Fruit fly (Drosophila melanogaster) whole organism, embryonic: ENCODE measurements around the gene bero.

ENCODE experiments used
- Asciz ChIP-seq: fragments of 200-800 bp; sonication (Bioruptor generic); optimal IDR thresholded peaks from 2 replicates; lab custom pipeline; 2017; ENCODE audit warnings: missing biosample characterization, mild to moderate bottlenecking, missing genetic modification characterization, missing genetic modification reagents
- Awh ChIP-seq: fragments of 200-800 bp; sonication (Bioruptor generic); IDR thresholded peaks from 2 replicates; pipeline ENCODE4, ENCODE4 v1.3.6; 2022; ENCODE audit warnings: missing biosample characterization, missing genetic modification characterization
- CG10462 ChIP-seq: fragments of 200-800 bp; sonication (Bioruptor generic); optimal IDR thresholded peaks from 2 replicates; lab custom pipeline; 2016; ENCODE audit warnings: missing biosample characterization, missing genetic modification characterization
- CG11456 ChIP-seq: fragments of 200-800 bp; sonication (Bioruptor generic); IDR thresholded peaks from 3 replicates; pipeline ENCODE4 v1.3.6; 2022; ENCODE audit warnings: missing biosample characterization, missing genetic modification characterization
- CG13296 ChIP-seq: fragments of 200-800 bp; sonication (Bioruptor generic); optimal IDR thresholded peaks from 3 replicates; lab custom pipeline; 2018; ENCODE audit warnings: missing biosample characterization, mild to moderate bottlenecking, missing genetic modification characterization
- CG13624 ChIP-seq: fragments of 200-800 bp; sonication (Bioruptor generic); optimal IDR thresholded peaks from 2 replicates; lab custom pipeline; 2016; ENCODE audit warnings: missing biosample characterization, missing genetic modification characterization
- CG1603 ChIP-seq: fragments of 200-800 bp; sonication (Bioruptor generic); optimal IDR thresholded peaks from 2 replicates; lab custom pipeline; 2019; ENCODE audit warnings: missing biosample characterization, mild to moderate bottlenecking, missing genetic modification characterization, moderate library complexity
- CG17568 ChIP-seq: fragments of 200-800 bp; sonication (Bioruptor generic); optimal IDR thresholded peaks from 2 replicates; lab custom pipeline; 2018; ENCODE audit warnings: missing biosample characterization, mild to moderate bottlenecking, missing genetic modification characterization, moderate library complexity
- CG17612 ChIP-seq: fragments of 200-800 bp; sonication (Bioruptor generic); IDR thresholded peaks from 2 replicates; pipeline ENCODE4 v1.3.6; 2022; ENCODE audit warnings: missing biosample characterization, missing genetic modification characterization
- CG30020 ChIP-seq: fragments of 200-800 bp; optimal IDR thresholded peaks from 2 replicates; lab custom pipeline; 2019; ENCODE audit warnings: missing biosample characterization, mild to moderate bottlenecking, missing genetic modification characterization, moderate library complexity
- CG33213 ChIP-seq: fragments of 200-800 bp; sonication (Bioruptor generic); optimal IDR thresholded peaks from 3 replicates; lab custom pipeline; 2016; ENCODE audit warnings: missing biosample characterization, missing genetic modification characterization
- CG43689 ChIP-seq: fragments of 200-800 bp; sonication (Bioruptor generic); IDR thresholded peaks from 2 replicates; pipeline ENCODE4 v1.3.6; 2022; ENCODE audit warnings: missing biosample characterization, missing genetic modification characterization
- CG6689 ChIP-seq: fragments of 200-800 bp; sonication (Bioruptor generic); IDR thresholded peaks from 2 replicates; pipeline ENCODE4 v1.3.6; 2022; ENCODE audit warnings: missing biosample characterization, missing genetic modification characterization
- CG6765 ChIP-seq: fragments of 200-800 bp; sonication (Bioruptor generic); optimal IDR thresholded peaks from 3 replicates; lab custom pipeline; 2017; ENCODE audit warnings: missing biosample characterization, mild to moderate bottlenecking, missing genetic modification characterization
- CG7357 ChIP-seq: fragments of 200-800 bp; sonication (Bioruptor generic); IDR thresholded peaks from 3 replicates; pipeline ENCODE4 v1.3.6; 2022; ENCODE audit warnings: missing biosample characterization, missing genetic modification characterization
- Dbx ChIP-seq: fragments of 200-800 bp; sonication (Bioruptor generic); IDR thresholded peaks from 3 replicates; pipeline ENCODE4 v1.3.6; 2022; ENCODE audit warnings: missing biosample characterization, missing genetic modification characterization
- Drgx ChIP-seq: fragments of 200-800 bp; sonication (Bioruptor generic); IDR thresholded peaks from 2 replicates; pipeline ENCODE4 v1.3.6; 2022; ENCODE audit warnings: missing biosample characterization, missing genetic modification characterization
- Ets65A ChIP-seq: fragments of 200-800 bp; sonication (Bioruptor generic); peaks from one replicate; lab custom pipeline; 2016; ENCODE audit warnings: missing biosample characterization, missing genetic modification characterization
- Fer1 ChIP-seq: fragments of 200-800 bp; sonication (Bioruptor generic); optimal IDR thresholded peaks from 2 replicates; lab custom pipeline; 2017; ENCODE audit warnings: missing biosample characterization, mild to moderate bottlenecking, missing genetic modification characterization
- MBD-R2 ChIP-seq: fragments of 200-800 bp; sonication (Bioruptor generic); IDR thresholded peaks from 2 replicates; pipeline ENCODE4 v1.3.6; 2022; ENCODE audit warnings: missing biosample characterization, missing genetic modification characterization
- Max ChIP-seq: fragments of 200-800 bp; sonication (Bioruptor generic); optimal IDR thresholded peaks from 2 replicates; lab custom pipeline; 2016; ENCODE audit warnings: missing biosample characterization, mild to moderate bottlenecking, missing genetic modification characterization
- Myb ChIP-seq: fragments of 200-800 bp; sonication (Bioruptor generic); optimal IDR thresholded peaks from 2 replicates; lab custom pipeline; 2016; ENCODE audit warnings: missing biosample characterization, missing genetic modification characterization
- Nf-YA ChIP-seq: fragments of 200-800 bp; sonication (Bioruptor generic); IDR thresholded peaks from 2 replicates; pipeline ENCODE4 v1.3.6; 2022; ENCODE audit warnings: missing biosample characterization, missing genetic modification characterization
- NfI ChIP-seq: fragments of 200-800 bp; sonication (Bioruptor generic); optimal IDR thresholded peaks from 3 replicates; lab custom pipeline; 2018; ENCODE audit warnings: missing biosample characterization, mild to moderate bottlenecking, missing genetic modification characterization, moderate library complexity
- Oaz ChIP-seq: fragments of 200-800 bp; sonication (Bioruptor generic); IDR thresholded peaks from 2 replicates; pipeline ENCODE4 v1.3.6; 2022; ENCODE audit warnings: missing biosample characterization, missing genetic modification characterization
- Ravus ChIP-seq: fragments of 200-800 bp; sonication (Bioruptor generic); IDR thresholded peaks from 2 replicates; pipeline ENCODE4 v1.3.6; 2022; ENCODE audit warnings: missing biosample characterization, missing genetic modification characterization
- Sox102F ChIP-seq: fragments of 200-800 bp; sonication (Bioruptor generic); optimal IDR thresholded peaks from 2 replicates; lab custom pipeline; 2018; ENCODE audit warnings: missing biosample characterization, mild to moderate bottlenecking, missing genetic modification characterization, moderate library complexity
- Spps ChIP-seq: fragments of 200-800 bp; sonication (Bioruptor generic); optimal IDR thresholded peaks from 2 replicates; lab custom pipeline; 2018; ENCODE audit warnings: missing biosample characterization, mild to moderate bottlenecking, missing genetic modification characterization
- amos ChIP-seq: fragments of 200-800 bp; sonication (Bioruptor generic); IDR thresholded peaks from 2 replicates; pipeline ENCODE4 v1.3.6; 2022; ENCODE audit warnings: missing biosample characterization, missing genetic modification characterization; ENCODE audit not compliant: partially characterized antibody
- ato ChIP-seq: fragments of 200-800 bp; sonication (Bioruptor generic); IDR thresholded peaks from 2 replicates; pipeline ENCODE4 v1.3.6; 2022; ENCODE audit warnings: missing biosample characterization, missing genetic modification characterization; ENCODE audit not compliant: partially characterized antibody
- btn ChIP-seq: fragments of 200-800 bp; sonication (Bioruptor generic); optimal IDR thresholded peaks from 2 replicates; lab custom pipeline; 2016; ENCODE audit warnings: missing biosample characterization, missing genetic modification characterization
- chif ChIP-seq, 2 experiments: fragments of 200-800 bp; sonication (Bioruptor generic); optimal IDR thresholded peaks; 3 replicates each; lab custom pipeline; 2016; ENCODE audit warnings: missing biosample characterization in 2 of 2, missing genetic modification characterization in 2 of 2
- chinmo ChIP-seq: fragments of 200-800 bp; sonication (Bioruptor generic); IDR thresholded peaks from 4 replicates; pipeline ENCODE4 v1.3.6; 2022; ENCODE audit warnings: missing biosample characterization, missing genetic modification characterization; ENCODE audit not compliant: partially characterized antibody
- danr ChIP-seq: fragments of 200-800 bp; sonication (Bioruptor generic); IDR thresholded peaks from 2 replicates; pipeline ENCODE4 v1.3.6; 2022; ENCODE audit warnings: missing biosample characterization, missing genetic modification characterization
- dm ChIP-seq: fragments of 200-800 bp; sonication (Bioruptor generic); optimal IDR thresholded peaks from 3 replicates; lab custom pipeline; 2016; ENCODE audit warnings: missing biosample characterization, missing genetic modification characterization
- dpn ChIP-seq, 2 experiments: fragments of 200-800 bp; sonication (Bioruptor generic); optimal IDR thresholded peaks; 3 replicates each; lab custom pipeline; 2016; ENCODE audit warnings: missing biosample characterization in 2 of 2, missing genetic modification characterization in 2 of 2
- dysf ChIP-seq: fragments of 200-800 bp; sonication (Bioruptor generic); IDR thresholded peaks from 3 replicates; pipeline ENCODE4 v1.3.6; 2022; ENCODE audit warnings: missing biosample characterization, missing genetic modification characterization
- gce ChIP-seq: fragments of 200-800 bp; sonication (Bioruptor generic); IDR thresholded peaks from 3 replicates; pipeline ENCODE4 v1.3.6; 2022; ENCODE audit warnings: missing biosample characterization, missing genetic modification characterization
- gt ChIP-seq: fragments of 200-800 bp; sonication (Bioruptor generic); IDR thresholded peaks from 2 replicates; pipeline ENCODE4 v1.3.6; 2022; ENCODE audit warnings: missing biosample characterization, missing genetic modification characterization
- h ChIP-seq: fragments of >200 bp; optimal IDR thresholded peaks from 2 replicates; lab custom pipeline; 2017
- hkb ChIP-seq, 2 experiments: fragments of 200-800 bp in 1 of 2; fragments of >200 bp in 1 of 2; sonication (Bioruptor generic) in 1 of 2; IDR thresholded peaks in 1 of 2; optimal IDR thresholded peaks in 1 of 2; 2 replicates each; pipeline versions ENCODE4 v1.3.6 to Lab custom; 2017 to 2022; ENCODE audit warnings: missing biosample characterization in 1 of 2, missing genetic modification characterization in 1 of 2
- kah ChIP-seq: fragments of 200-800 bp; sonication (Bioruptor generic); optimal IDR thresholded peaks from 2 replicates; lab custom pipeline; 2018; ENCODE audit warnings: missing biosample characterization, mild to moderate bottlenecking, missing genetic modification characterization
- maf-S ChIP-seq: fragments of 200-800 bp; sonication (Bioruptor generic); optimal IDR thresholded peaks from 2 replicates; lab custom pipeline; 2016; ENCODE audit warnings: missing biosample characterization, missing genetic modification characterization
- odd ChIP-seq: fragments of 200-800 bp; sonication (Bioruptor generic); optimal IDR thresholded peaks from 2 replicates; lab custom pipeline; 2017; ENCODE audit warnings: missing biosample characterization, mild to moderate bottlenecking, missing genetic modification characterization
- row ChIP-seq: fragments of 200-800 bp; sonication (Bioruptor generic); IDR thresholded peaks from 3 replicates; pipeline ENCODE4 v1.3.6; 2022; ENCODE audit warnings: missing biosample characterization, missing genetic modification characterization
- scrt ChIP-seq: fragments of 200-800 bp; sonication (Bioruptor generic); optimal IDR thresholded peaks from 2 replicates; lab custom pipeline; 2018; ENCODE audit warnings: missing biosample characterization, mild to moderate bottlenecking, missing genetic modification characterization, moderate library complexity
- stwl ChIP-seq: fragments of 200-800 bp; sonication (Bioruptor generic); optimal IDR thresholded peaks from 3 replicates; lab custom pipeline; 2018; ENCODE audit warnings: missing biosample characterization, mild to moderate bottlenecking, missing genetic modification characterization, moderate library complexity
- tx ChIP-seq: fragments of 200-800 bp; sonication (Bioruptor generic); optimal IDR thresholded peaks from 2 replicates; lab custom pipeline; 2016; ENCODE audit warnings: missing biosample characterization, missing genetic modification characterization
- zen ChIP-seq: fragments of 200-800 bp; sonication (Bioruptor generic); optimal IDR thresholded peaks from 3 replicates; lab custom pipeline; 2018; ENCODE audit warnings: missing biosample characterization, mild to moderate bottlenecking, missing genetic modification characterization, moderate library complexity
- zfh2 ChIP-seq: fragments of 200-800 bp; sonication (Bioruptor generic); optimal IDR thresholded peaks from 2 replicates; lab custom pipeline; 2016; ENCODE audit warnings: missing biosample characterization, missing genetic modification characterization

Gene bero

DNA sequence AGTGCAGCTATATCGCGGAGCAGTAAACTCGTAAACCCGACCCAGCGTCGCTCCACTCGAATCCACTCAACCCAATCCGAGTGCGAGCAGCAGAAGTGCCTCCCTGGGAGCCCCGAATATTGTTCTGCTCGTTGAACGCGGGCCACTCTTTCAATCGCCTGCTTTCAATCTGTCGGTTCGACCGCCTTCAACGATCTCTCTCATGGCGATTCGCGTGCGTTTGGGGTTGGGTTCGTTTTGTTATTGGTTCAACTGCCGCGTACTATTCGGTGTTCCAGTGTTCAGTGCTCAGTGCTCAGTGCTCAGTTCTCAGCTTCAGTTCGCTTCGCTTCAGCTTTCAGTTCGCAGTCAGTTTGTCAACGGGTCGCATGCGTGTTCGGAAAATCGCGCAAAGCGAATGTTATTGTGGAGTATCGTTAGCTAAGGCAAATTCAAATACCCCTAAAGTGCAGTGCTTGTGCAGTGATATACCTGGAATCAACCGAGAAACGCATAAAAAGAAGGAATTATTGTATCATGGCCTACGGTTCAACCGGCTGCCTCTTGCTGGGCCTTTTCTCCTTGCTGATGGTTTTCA is 17.9 kb upstream of the bero start, which contains the start of gene CG31676 (continued):
- TF ChIP-seq Sox102F (no peak), tx (GFP tag; lab: Kevin White, UChicago) (no peak), dpn (GFP tag; optimal IDR thresholded peaks at IDR 0.05; lab: Kevin White, UChicago) (no peak), CG7357 (GFP tag; lab: Robert Waterston, UW) (no peak), gce (peak; percentile 54; the same call in 2 of the 3 replicates), Nf-YA (GFP tag; lab: Robert Waterston, UW) (no peak), Max (GFP tag; lab: Kevin White, UChicago) (no peak), Oaz (GFP tag; lab: Robert Waterston, UW) (no peak), zen (tag; lab: Kevin White, UChicago) (no peak), hkb (optimal IDR thresholded peaks at IDR 0.05; lab: Kevin White, UChicago) (no peak), hkb (GFP tag; IDR thresholded peaks at IDR 0.05; lab: Robert Waterston, UW) (no peak), CG10462 (GFP tag; lab: Kevin White, UChicago) (no peak), Spps (no peak), h (lab: Kevin White, UChicago) (no peak), odd (GFP tag; lab: Kevin White, UChicago) (peak; percentile 37), CG1603 (tag; lab: Kevin White, UChicago) (no peak), chinmo (GFP tag; lab: Robert Waterston, UW) (0 out of 4 replicates have a peak, but pooled peaks have one; percentile 22), CG13296 (GFP tag; lab: Kevin White, UChicago) (peak; percentile 48), CG17568 (GFP tag; lab: Kevin White, UChicago) (peak; percentile 33), CG17612 (GFP tag; lab: Robert Waterston, UW) (0 out of 2 replicates have a peak, but pooled peaks have one; percentile 23), NfI (GFP tag; lab: Kevin White, UChicago) (peak; percentile 10), ato (GFP tag; lab: Robert Waterston, UW) (no peak), CG43689 (GFP tag; lab: Robert Waterston, UW) (no peak), amos (GFP tag; lab: Robert Waterston, UW) (no peak), maf-S (GFP tag; lab: Kevin White, UChicago) (no peak), CG6765 (GFP tag; lab: Kevin White, UChicago) (peak; percentile 40), CG11456 (GFP tag; lab: Robert Waterston, UW) (0 out of 3 replicates have a peak, but pooled peaks have one; percentile 47)

dm6 chr2L:20844381-20844780 is 14.1 kb upstream of the bero start:
- TF ChIP-seq zfh2 (GFP tag; lab: Kevin White, UChicago): no peak
- no peak for TF ChIP-seq Dbx (GFP tag; lab: Robert Waterston, UW)
- TF ChIP-seq CG6689 (GFP tag; lab: Robert Waterston, UW): no peak
- TF ChIP-seq CG13624: no peak
- no peak for TF ChIP-seq Myb (GFP tag; lab: Kevin White, UChicago)
- no peak for TF ChIP-seq CG33213
- no peak for TF ChIP-seq CG30020 (tag; lab: Kevin White, UChicago)
- no peak for TF ChIP-seq h (lab: Kevin White, UChicago)
- TF ChIP-seq chinmo (GFP tag; lab: Robert Waterston, UW): no peak
- no peak for TF ChIP-seq dysf (GFP tag; lab: Robert Waterston, UW)
- TF ChIP-seq Ravus (GFP tag; lab: Robert Waterston, UW): no peak
- TF ChIP-seq Asciz (GFP tag; lab: Kevin White, UChicago): no peak
- peak; percentile 49; the same call in 1 of the 2 replicates for TF ChIP-seq Drgx (GFP tag; lab: Robert Waterston, UW)
- TF ChIP-seq MBD-R2 (GFP tag; lab: Robert Waterston, UW): no peak
- no peak for TF ChIP-seq dm (GFP tag; lab: Kevin White, UChicago)
- no peak for TF ChIP-seq gt (GFP tag; lab: Robert Waterston, UW)
- no peak for TF ChIP-seq Fer1 (GFP tag; lab: Kevin White, UChicago)
- no peak for TF ChIP-seq Awh (GFP tag; lab: Robert Waterston, UW)
- TF ChIP-seq stwl: no peak
- no peak for TF ChIP-seq kah (GFP tag; lab: Kevin White, UChicago)
- TF ChIP-seq danr: no peak
- no peak for TF ChIP-seq Ets65A (GFP tag; lab: Kevin White, UChicago)
- TF ChIP-seq btn (GFP tag; lab: Kevin White, UChicago): no peak
- no peak for TF ChIP-seq chif (GFP tag; optimal IDR thresholded peaks at IDR 0.05; lab: Kevin White, UChicago)
- no peak for TF ChIP-seq scrt (GFP tag; lab: Kevin White, UChicago)
- TF ChIP-seq Sox102F: peak; percentile 5
- TF ChIP-seq row (GFP tag; lab: Robert Waterston, UW): no peak
